Worm (Caenorhabditis elegans) whole organism, L1 larva: Measurements from ENCODE around the gene str-90.

Experiments used
- C04F5.9 ChIP-seq: sonication (generic microtip); optimal IDR thresholded peaks from 2 replicates; lab custom pipeline; 2016; ENCODE audit warnings: missing genetic modification characterization, missing compliant biosample characterization
- C16A3.4 ChIP-seq: fragments of 150-350 bp; optimal IDR thresholded peaks from 2 replicates; lab custom pipeline; 2014; ENCODE audit warnings: missing biosample characterization, missing genetic modification characterization
- F16B12.6 ChIP-seq: fragments of 150-350 bp; optimal IDR thresholded peaks from 2 replicates; lab custom pipeline; 2014; ENCODE audit warnings: missing biosample characterization, missing genetic modification characterization
- blmp-1 ChIP-seq: fragments of 150-350 bp; optimal IDR thresholded peaks from 2 replicates; lab custom pipeline; 2014; ENCODE audit warnings: missing biosample characterization, missing genetic modification characterization
- ceh-63 ChIP-seq: fragments of 200-800 bp; sonication (Bioruptor generic); optimal IDR thresholded peaks from 2 replicates; lab custom pipeline; 2018; ENCODE audit warnings: mild to moderate bottlenecking, missing genetic modification characterization, missing compliant biosample characterization
- ceh-88 ChIP-seq: fragments of 200-800 bp; sonication (Bioruptor generic); IDR thresholded peaks from 2 replicates; pipeline ENCODE4 v1.3.6; 2022; ENCODE audit warnings: missing genetic modification characterization, missing compliant biosample characterization
- ces-1 ChIP-seq: fragments of 150-350 bp; optimal IDR thresholded peaks from 2 replicates; lab custom pipeline; 2014; ENCODE audit warnings: missing biosample characterization, missing genetic modification reagents, missing genetic modification characterization
- dpl-1 ChIP-seq, 3 experiments: fragments of 150-350 bp in 2 of 3; sonication (generic microtip) in 1 of 3; optimal IDR thresholded peaks; 2 replicates each; lab custom pipeline; 2014 to 2017; ENCODE audit warnings: missing biosample characterization in 3 of 3, missing genetic modification characterization in 3 of 3, missing genetic modification reagents in 3 of 3
- dsc-1 ChIP-seq: sonication (generic microtip); optimal IDR thresholded peaks from 2 replicates; lab custom pipeline; 2016; ENCODE audit warnings: mild to moderate bottlenecking, missing genetic modification characterization, missing compliant biosample characterization
- efl-1 ChIP-seq, 4 experiments: fragments of 150-350 bp; optimal IDR thresholded peaks in 3 of 4; peaks in 1 of 4; 1 replicate in 1 of 4; 2 replicates in 3 of 4; lab custom pipeline; 2014; ENCODE audit warnings: missing biosample characterization in 2 of 4, missing genetic modification characterization in 2 of 4, missing genetic modification reagents in 2 of 4
- efl-3 ChIP-seq: fragments of 200-800 bp; sonication (Bioruptor generic); optimal IDR thresholded peaks from 2 replicates; lab custom pipeline; 2018; ENCODE audit warnings: mild to moderate bottlenecking, missing genetic modification characterization, missing compliant biosample characterization
- egl-27 ChIP-seq, 2 experiments: fragments of 150-350 bp in 1 of 2; sonication (generic microtip); optimal IDR thresholded peaks; 3 replicates each; lab custom pipeline; 2017 to 2018; ENCODE audit warnings: missing biosample characterization in 2 of 2, missing genetic modification characterization in 2 of 2, missing genetic modification reagents in 2 of 2
- elt-3 ChIP-seq, 6 experiments: fragments of 150-350 bp in 1 of 6; sonication (generic microtip); optimal IDR thresholded peaks; 2 replicates each; lab custom pipeline; 2017 to 2018; ENCODE audit warnings: missing biosample characterization in 6 of 6, missing genetic modification characterization in 6 of 6, inconsistent platforms in 1 of 6
- fkh-4 ChIP-seq: sonication (generic microtip); optimal IDR thresholded peaks from 2 replicates; lab custom pipeline; 2016; ENCODE audit warnings: missing compliant biosample characterization, missing genetic modification characterization, borderline replicate concordance
- fos-1 ChIP-seq: fragments of 150-350 bp; optimal IDR thresholded peaks from 2 replicates; lab custom pipeline; 2014; ENCODE audit warnings: missing biosample characterization, missing genetic modification characterization
- grh-1 ChIP-seq: fragments of 200-800 bp; sonication (Bioruptor generic); IDR thresholded peaks from 2 replicates; pipeline ENCODE4 v1.3.6; 2022; ENCODE audit warnings: missing genetic modification reagents, missing genetic modification characterization, missing compliant biosample characterization
- hlh-17 ChIP-seq: fragments of 200-800 bp; sonication (Bioruptor generic); optimal IDR thresholded peaks from 2 replicates; lab custom pipeline; 2018; ENCODE audit warnings: missing genetic modification characterization, mild to moderate bottlenecking, missing compliant biosample characterization, moderate library complexity, borderline replicate concordance
- hpl-2 ChIP-seq: fragments of 150-350 bp; optimal IDR thresholded peaks from 2 replicates; lab custom pipeline; 2014; ENCODE audit warnings: missing biosample characterization, missing genetic modification reagents, missing genetic modification characterization
- isw-1 ChIP-seq: fragments of 200-800 bp; sonication (Bioruptor generic); IDR thresholded peaks from 2 replicates; pipeline ENCODE4 v1.3.6; 2022; ENCODE audit warnings: missing genetic modification characterization, missing compliant biosample characterization
- lin-13 ChIP-seq: fragments of 150-350 bp; optimal IDR thresholded peaks from 2 replicates; lab custom pipeline; 2014; ENCODE audit warnings: missing biosample characterization, missing genetic modification reagents, missing genetic modification characterization
- lin-14 ChIP-seq: fragments of 200-800 bp; sonication (Bioruptor generic); optimal IDR thresholded peaks from 2 replicates; lab custom pipeline; 2018; ENCODE audit warnings: mild to moderate bottlenecking, missing genetic modification characterization, moderate library complexity, missing compliant biosample characterization
- lin-35 ChIP-seq, 2 experiments: fragments of 150-350 bp; optimal IDR thresholded peaks; 2 replicates each; lab custom pipeline; 2014; ENCODE audit warnings: missing biosample characterization in 2 of 2, missing genetic modification characterization in 2 of 2, missing genetic modification reagents in 2 of 2
- lin-39 ChIP-seq: fragments of 150-350 bp; optimal IDR thresholded peaks from 2 replicates; lab custom pipeline; 2014; ENCODE audit warnings: missing biosample characterization, missing genetic modification reagents, missing genetic modification characterization
- mef-2 ChIP-seq: fragments of 150-350 bp; optimal IDR thresholded peaks from 2 replicates; lab custom pipeline; 2014; ENCODE audit warnings: missing biosample characterization, missing genetic modification characterization
- mep-1 ChIP-seq: fragments of 150-350 bp; optimal IDR thresholded peaks from 2 replicates; lab custom pipeline; 2014; ENCODE audit warnings: missing biosample characterization, missing genetic modification characterization
- nhr-11 ChIP-seq: fragments of 150-350 bp; optimal IDR thresholded peaks from 2 replicates; lab custom pipeline; 2014; ENCODE audit warnings: missing biosample characterization, missing genetic modification characterization
- nhr-20 ChIP-seq: sonication (generic microtip); optimal IDR thresholded peaks from 2 replicates; lab custom pipeline; 2016; ENCODE audit warnings: mild to moderate bottlenecking, missing genetic modification characterization, missing compliant biosample characterization
- nhr-47 ChIP-seq: sonication (generic microtip); optimal IDR thresholded peaks from 2 replicates; lab custom pipeline; 2016; ENCODE audit warnings: mild to moderate bottlenecking, missing genetic modification characterization, moderate library complexity, missing compliant biosample characterization
- nhr-76 ChIP-seq: sonication (generic microtip); optimal IDR thresholded peaks from 2 replicates; lab custom pipeline; 2017; ENCODE audit warnings: missing biosample characterization, missing genetic modification characterization
- nhr-77 ChIP-seq: fragments of 150-350 bp; optimal IDR thresholded peaks from 2 replicates; lab custom pipeline; 2014; ENCODE audit warnings: missing biosample characterization, missing genetic modification characterization
- nhr-84 ChIP-seq: sonication (generic microtip); optimal IDR thresholded peaks from 2 replicates; lab custom pipeline; 2017; ENCODE audit warnings: missing biosample characterization, missing genetic modification characterization
- nhr-85 ChIP-seq: sonication (generic microtip); peaks from one replicate; lab custom pipeline; 2016; ENCODE audit warnings: missing genetic modification characterization, inconsistent platforms, missing compliant biosample characterization
- nhr-90 ChIP-seq: sonication (generic microtip); optimal IDR thresholded peaks from 2 replicates; lab custom pipeline; 2016; ENCODE audit warnings: mild to moderate bottlenecking, missing genetic modification characterization, missing compliant biosample characterization; ENCODE audit not compliant: poor library complexity
- pag-3 ChIP-seq: sonication (generic microtip); optimal IDR thresholded peaks from 2 replicates; lab custom pipeline; 2017; ENCODE audit warnings: missing genetic modification characterization, mild to moderate bottlenecking, missing compliant biosample characterization, antibody characterized with exemption, borderline replicate concordance; ENCODE audit not compliant: insufficient read depth
- pax-3 ChIP-seq: fragments of 200-800 bp; sonication (Bioruptor generic); optimal IDR thresholded peaks from 2 replicates; lab custom pipeline; 2018; ENCODE audit warnings: mild to moderate bottlenecking, missing genetic modification characterization, moderate library complexity, missing compliant biosample characterization
- pqm-1 ChIP-seq: sonication (generic microtip); optimal IDR thresholded peaks from 3 replicates; lab custom pipeline; 2017; ENCODE audit warnings: missing biosample characterization, missing genetic modification characterization
- rnt-1 ChIP-seq: sonication (generic microtip); optimal IDR thresholded peaks from 2 replicates; lab custom pipeline; 2016; ENCODE audit warnings: mild to moderate bottlenecking, missing genetic modification characterization, moderate library complexity, missing compliant biosample characterization
- snpc-4 ChIP-seq: fragments of 150-350 bp; optimal IDR thresholded peaks from 2 replicates; lab custom pipeline; 2014; ENCODE audit warnings: missing biosample characterization, missing genetic modification characterization
- snu-23 ChIP-seq: sonication (generic microtip); optimal IDR thresholded peaks from 2 replicates; lab custom pipeline; 2016; ENCODE audit warnings: missing genetic modification characterization, missing compliant biosample characterization
- sox-4 ChIP-seq: sonication (generic microtip); optimal IDR thresholded peaks from 2 replicates; lab custom pipeline; 2016; ENCODE audit warnings: missing genetic modification characterization, missing compliant biosample characterization
- sup-37 ChIP-seq: fragments of 200-800 bp; sonication (Bioruptor generic); optimal IDR thresholded peaks from 2 replicates; lab custom pipeline; 2018; ENCODE audit warnings: mild to moderate bottlenecking, missing genetic modification characterization, missing compliant biosample characterization
- unc-30 ChIP-seq: sonication (generic microtip); optimal IDR thresholded peaks from 2 replicates; lab custom pipeline; 2017; ENCODE audit warnings: missing biosample characterization, missing genetic modification characterization
- ztf-11 ChIP-seq, 2 experiments: sonication (generic microtip); optimal IDR thresholded peaks; 2 replicates each; lab custom pipeline; 2016 to 2017; ENCODE audit warnings: missing genetic modification characterization in 2 of 2, missing biosample characterization in 1 of 2, missing compliant biosample characterization in 1 of 2
- ztf-4 ChIP-seq: fragments of 150-350 bp; optimal IDR thresholded peaks from 2 replicates; lab custom pipeline; 2014; ENCODE audit warnings: missing biosample characterization, missing genetic modification characterization

The str-90 gene

DNA sequence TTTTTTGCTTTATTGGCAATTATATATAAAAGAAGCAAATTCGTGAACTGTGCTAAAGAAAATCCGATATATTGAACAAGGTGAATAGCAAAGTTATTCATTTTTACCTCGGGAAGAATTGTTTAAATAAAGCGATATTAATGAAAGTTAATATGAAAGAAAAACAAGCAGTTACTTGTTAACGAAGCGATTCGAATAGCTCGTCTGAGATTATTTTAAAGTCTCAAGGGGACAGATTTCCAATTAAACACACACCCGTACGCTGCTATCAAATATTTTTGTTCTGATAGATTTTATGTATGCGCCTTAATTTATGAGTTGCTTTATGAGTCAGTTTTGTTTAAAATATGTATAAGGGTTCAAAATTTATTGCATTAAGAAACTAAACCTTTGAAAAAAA lies 35.3 kb upstream of the str-90 start, which contains the start of gene str-140:
Gene str-140, minus strand, starts transcription at position 101 of the 400 bp plus-strand sequence.
- TF ChIP-seq nhr-90 (tag; lab: Kevin White, UChicago), result no peak
- no peak for TF ChIP-seq nhr-77 (tag; lab: Kevin White, UChicago)
- TF ChIP-seq efl-3 (GFP tag; lab: Kevin White, UChicago), result no peak
- TF ChIP-seq lin-35 (GFP tag; optimal IDR thresholded peaks at IDR 0.05; lab: Kevin White, UChicago), result no peak
- no peak for TF ChIP-seq mep-1
- no peak for TF ChIP-seq dsc-1 (tag; lab: Kevin White, UChicago)
- TF ChIP-seq C04F5.9, result no peak
- TF ChIP-seq ztf-4 (tag; lab: Kevin White, UChicago), result no peak
- no peak for TF ChIP-seq egl-27 (tag; optimal IDR thresholded peaks at IDR 0.05; lab: Kevin White, UChicago)
- no peak for TF ChIP-seq rnt-1
- TF ChIP-seq nhr-84, result no peak
- no peak for TF ChIP-seq efl-1 (optimal IDR thresholded peaks at IDR 0.05; lab: Kevin White, UChicago)
- TF ChIP-seq efl-1 (GFP tag; optimal IDR thresholded peaks at IDR 0.05 in 1 of 2; lab: Kevin White, UChicago), result no peak
- no peak for TF ChIP-seq isw-1
- no peak for TF ChIP-seq blmp-1 (tag; lab: Kevin White, UChicago)

DNA sequence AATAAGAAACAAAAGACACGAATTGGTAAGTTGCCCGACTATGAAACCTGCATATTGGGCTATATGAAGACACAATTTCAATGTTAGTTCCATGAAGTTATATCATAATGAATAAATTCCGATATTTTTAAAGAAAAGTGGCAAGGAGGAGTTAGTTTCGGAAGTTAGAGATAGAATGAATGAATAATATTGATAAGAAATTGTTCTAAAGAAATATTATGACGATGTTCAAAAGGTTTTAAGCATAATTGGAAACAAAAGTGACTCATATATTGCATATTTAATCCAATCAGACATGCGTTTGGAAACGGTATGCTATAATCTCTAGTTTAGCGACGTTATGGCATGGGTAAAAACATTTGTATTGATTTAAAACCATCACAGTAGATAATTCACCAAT lies 33.4 kb upstream of the str-90 start, which contains the start of gene str-143:
Gene str-143, minus strand, starts transcription at position 101 of the 400 bp plus-strand sequence.
- no peak for TF ChIP-seq nhr-11 (tag; lab: Kevin White, UChicago)
- TF ChIP-seq fkh-4 (tag; lab: Kevin White, UChicago), result no peak
- no peak for TF ChIP-seq mep-1
- no peak for TF ChIP-seq pqm-1
- no peak for TF ChIP-seq sox-4 (tag; lab: Kevin White, UChicago)
- TF ChIP-seq nhr-90 (tag; lab: Kevin White, UChicago), result no peak
- no peak for TF ChIP-seq egl-27 (tag; optimal IDR thresholded peaks at IDR 0.05; lab: Kevin White, UChicago)
- no peak for TF ChIP-seq C16A3.4 (tag; lab: Kevin White, UChicago)
- TF ChIP-seq ces-1 (GFP tag; lab: Kevin White, UChicago), result no peak
- no peak for TF ChIP-seq pax-3 (tag; lab: Kevin White, UChicago)
- no peak for TF ChIP-seq snu-23 (GFP tag; lab: Kevin White, UChicago)
- TF ChIP-seq efl-1 (optimal IDR thresholded peaks at IDR 0.05; lab: Kevin White, UChicago), result no peak
- no peak for TF ChIP-seq efl-1 (GFP tag; optimal IDR thresholded peaks at IDR 0.05 in 1 of 2; lab: Kevin White, UChicago)

DNA sequence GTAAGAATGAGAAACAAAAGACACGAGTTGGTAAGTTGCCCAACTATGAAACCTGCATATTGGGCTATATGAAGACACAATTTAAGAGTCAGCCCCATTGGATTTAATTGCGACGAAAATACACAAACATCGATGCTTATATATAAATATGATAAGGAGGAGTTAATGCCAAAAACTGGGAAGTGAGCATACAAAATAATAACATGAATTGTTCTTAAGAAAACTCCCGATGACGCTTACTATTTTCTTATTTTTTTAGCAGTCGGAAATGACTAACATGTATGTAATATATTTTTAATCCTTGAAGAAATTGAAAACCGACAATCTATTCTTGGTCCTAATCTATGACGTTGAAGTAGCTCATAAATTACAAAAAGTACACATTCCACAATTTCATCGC lies 31.0 kb upstream of the str-90 start, which contains the start of gene str-144:
Gene str-144, minus strand, starts transcription at position 101 of the 400 bp plus-strand sequence.
- TF ChIP-seq snu-23 (GFP tag; lab: Kevin White, UChicago) (no peak), dsc-1 (tag; lab: Kevin White, UChicago) (peak; percentile 15)

DNA sequence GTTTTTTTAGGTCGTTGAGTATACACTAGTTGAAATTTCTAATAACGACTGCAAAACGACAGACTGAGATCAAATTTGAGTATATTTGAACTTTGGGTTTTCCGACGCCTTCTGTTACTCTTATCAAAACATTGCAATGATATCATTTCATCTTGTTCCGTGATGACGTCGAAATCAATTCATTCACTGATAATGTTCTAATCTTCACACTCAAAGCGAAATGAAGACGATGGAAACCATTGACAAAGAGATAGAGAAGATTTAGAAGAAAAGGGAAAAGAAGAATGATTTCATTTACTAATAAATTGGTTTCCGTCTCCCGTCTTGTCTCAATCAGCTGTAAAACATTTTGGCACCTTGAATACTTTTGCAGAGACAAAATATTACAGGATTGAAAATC lies 29.9 kb upstream of the str-90 start:
- TF ChIP-seq grh-1 (GFP tag; lab: Robert Waterston, UW) (no peak), lin-14 (no peak), ztf-11 (tag; optimal IDR thresholded peaks at IDR 0.05; lab: Kevin White, UChicago) (no peak), pqm-1 (no peak), ceh-88 (GFP tag; lab: Robert Waterston, UW) (no peak), C16A3.4 (tag; lab: Kevin White, UChicago) (no peak), lin-13 (GFP tag; lab: Kevin White, UChicago) (no peak), lin-35 (GFP tag; optimal IDR thresholded peaks at IDR 0.05; lab: Kevin White, UChicago) (no peak), hpl-2 (GFP tag; lab: Kevin White, UChicago) (no peak), fos-1 (tag; lab: Kevin White, UChicago) (no peak), pag-3 (tag; lab: Kevin White, UChicago) (no peak), F16B12.6 (tag; lab: Kevin White, UChicago) (no peak), nhr-85 (tag; lab: Kevin White, UChicago) (peak; percentile 85), blmp-1 (tag; lab: Kevin White, UChicago) (peak; percentile 89), nhr-47 (tag; lab: Kevin White, UChicago) (no peak), mef-2 (tag; lab: Kevin White, UChicago) (no peak), ceh-63 (GFP tag; lab: Kevin White, UChicago) (no peak), hlh-17 (GFP tag; lab: Kevin White, UChicago) (no peak), snpc-4 (tag; lab: Kevin White, UChicago) (no peak), sox-4 (tag; lab: Kevin White, UChicago) (no peak), nhr-76 (tag; lab: Kevin White, UChicago) (no peak), ces-1 (GFP tag; lab: Kevin White, UChicago) (no peak), rnt-1 (no peak), dpl-1 (GFP tag; optimal IDR thresholded peaks at IDR 0.05; lab: Kevin White, UChicago) (no peak), sup-37 (no peak), dsc-1 (tag; lab: Kevin White, UChicago) (peak; percentile 56), nhr-20 (tag; lab: Kevin White, UChicago) (peak; percentile 29), lin-39 (tag; lab: Kevin White, UChicago) (no peak), elt-3 (tag; optimal IDR thresholded peaks at IDR 0.05; lab: Kevin White, UChicago) (peak in 5 of 6 experiments; percentile 78 to 89 (median 86)), unc-30 (tag; lab: Kevin White, UChicago) (no peak)
